Fruit fly (Drosophila melanogaster) S2 (cell line): ENCODE data around the gene CG17300.

Experiments used
- CG8478 ChIP-seq: fragments of >200 bp; optimal IDR thresholded peaks from 2 replicates; lab custom pipeline; 2018
- CTCF ChIP-seq, 2 experiments: fragments of >200 bp; optimal IDR thresholded peaks; 2 replicates each; lab custom pipeline; 2018

- no peak for TF ChIP-seq CG8478 (lab: Kevin White, UChicago)
- no peak for TF ChIP-seq CTCF (optimal IDR thresholded peaks at IDR 0.05; lab: Kevin White, UChicago)
Observed at dm6 chr3L:13080418-13080817, 6.7 kb downstream of the CG17300 start.
